Worm (Caenorhabditis elegans): ENCODE results near the gene pnc-2.

Gene pnc-2

DNA sequence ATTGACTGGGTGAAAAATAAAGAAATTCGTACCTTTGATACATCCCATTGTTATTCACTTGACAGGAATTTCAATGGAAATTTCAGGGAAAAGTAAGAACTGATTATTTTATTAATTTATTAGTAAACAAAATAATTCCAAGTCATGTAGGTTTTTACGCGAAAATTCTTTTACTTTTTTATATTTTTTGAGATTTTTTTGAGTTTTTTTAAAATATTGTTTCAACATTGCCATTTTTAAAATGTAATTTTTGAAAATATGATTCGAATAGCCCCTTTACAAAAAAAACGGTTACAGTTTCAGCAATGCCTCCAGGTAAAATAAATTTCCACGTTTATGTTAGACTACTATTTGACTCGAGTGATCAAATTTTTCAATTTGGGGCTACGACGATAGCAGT, 47.8 kb downstream of the pnc-2 start, which contains the start of gene Y57G11C.23:
Y57G11C.23 (minus strand) TSS at position 101 of the 400 bp plus-strand sequence.
- TF ChIP-seq drap-1 (GFP tag; optimal IDR thresholded peaks at IDR 0.05) (no peak), sptf-1 (tag; optimal IDR thresholded peaks at IDR 0.05) (no peak), flh-1 (GFP tag; optimal IDR thresholded peaks at IDR 0.05) (no peak), unc-120 (tag; optimal IDR thresholded peaks at IDR 0.05; ENCODE audit: poor library complexity, severe bottlenecking) (no peak), elt-1 (tag; optimal IDR thresholded peaks at IDR 0.05; ENCODE audit: borderline replicate concordance, insufficient read depth) (no peak), elt-3 (tag; optimal IDR thresholded peaks at IDR 0.05) (no peak), ceh-39 (tag; optimal IDR thresholded peaks at IDR 0.05) (no peak), bed-3 (GFP tag; optimal IDR thresholded peaks at IDR 0.05) (no peak)

All from whole organism, mixed stage, embryonic.